Fruit fly (Drosophila melanogaster) whole organism, embryonic: Measurements from ENCODE around the gene CG13380.

Experiments used
- BEAF-32 ChIP-seq: fragments of 200-800 bp; sonication (Bioruptor generic); optimal IDR thresholded peaks from 3 replicates; lab custom pipeline; 2017; ENCODE audit warnings: missing biosample characterization, missing genetic modification characterization, mild to moderate bottlenecking, moderate library complexity, missing genetic modification reagents
- Blimp-1 ChIP-seq: fragments of 200-800 bp; sonication (Bioruptor generic); optimal IDR thresholded peaks from 3 replicates; lab custom pipeline; 2018; ENCODE audit warnings: missing biosample characterization, missing genetic modification characterization, mild to moderate bottlenecking, moderate library complexity, missing genetic modification reagents
- CG10267 ChIP-seq: fragments of 200-800 bp; sonication (Bioruptor generic); optimal IDR thresholded peaks from 2 replicates; lab custom pipeline; 2018; ENCODE audit warnings: missing biosample characterization, mild to moderate bottlenecking, missing genetic modification characterization, moderate library complexity
- CG11560 ChIP-seq: fragments of 200-800 bp; sonication (Bioruptor generic); IDR thresholded peaks from 3 replicates; pipeline ENCODE4 v1.3.6; 2022; ENCODE audit warnings: missing biosample characterization, missing genetic modification characterization
- CG12155 ChIP-seq: fragments of 200-800 bp; sonication (Bioruptor generic); optimal IDR thresholded peaks from 3 replicates; lab custom pipeline; 2016; ENCODE audit warnings: missing biosample characterization, missing genetic modification characterization
- CG12219 ChIP-seq: fragments of 200-800 bp; sonication (Bioruptor generic); optimal IDR thresholded peaks from 3 replicates; lab custom pipeline; 2018; ENCODE audit warnings: missing biosample characterization, mild to moderate bottlenecking, missing genetic modification characterization
- CG1233 ChIP-seq: fragments of 200-800 bp; sonication (Bioruptor generic); optimal IDR thresholded peaks from 4 replicates; lab custom pipeline; 2018; ENCODE audit warnings: missing biosample characterization, mild to moderate bottlenecking, missing genetic modification characterization
- CG14965 ChIP-seq: fragments of 200-800 bp; sonication (Bioruptor generic); optimal IDR thresholded peaks from 2 replicates; lab custom pipeline; 2016; ENCODE audit warnings: missing biosample characterization, missing genetic modification characterization, borderline replicate concordance
- CG1602 ChIP-seq: fragments of 200-800 bp; sonication (Bioruptor generic); optimal IDR thresholded peaks from 3 replicates; lab custom pipeline; 2016; ENCODE audit warnings: missing biosample characterization, missing genetic modification characterization
- CG18599 ChIP-seq: fragments of 200-800 bp; sonication (Bioruptor generic); optimal IDR thresholded peaks from 3 replicates; lab custom pipeline; 2017; ENCODE audit warnings: missing biosample characterization, missing genetic modification characterization, mild to moderate bottlenecking, moderate library complexity, missing genetic modification reagents
- CG2116 ChIP-seq: fragments of 200-800 bp; sonication (Bioruptor generic); optimal IDR thresholded peaks from 3 replicates; lab custom pipeline; 2018; ENCODE audit warnings: missing biosample characterization, mild to moderate bottlenecking, missing genetic modification characterization
- CG30403 ChIP-seq: fragments of 200-800 bp; sonication (Bioruptor generic); optimal IDR thresholded peaks from 3 replicates; lab custom pipeline; 2016; ENCODE audit warnings: missing biosample characterization, missing genetic modification characterization
- CG31224 ChIP-seq: fragments of 200-800 bp; sonication (Bioruptor generic); IDR thresholded peaks from 2 replicates; pipeline ENCODE4 v1.3.6; 2022; ENCODE audit warnings: missing biosample characterization, missing genetic modification characterization
- CG3163 ChIP-seq: fragments of 200-800 bp; sonication (Bioruptor generic); optimal IDR thresholded peaks from 3 replicates; lab custom pipeline; 2016; ENCODE audit warnings: missing biosample characterization, missing genetic modification characterization
- CG3838 ChIP-seq: fragments of 200-800 bp; sonication (Bioruptor generic); optimal IDR thresholded peaks from 3 replicates; lab custom pipeline; 2016; ENCODE audit warnings: missing biosample characterization, missing genetic modification characterization
- CG4424 ChIP-seq: fragments of 200-800 bp; sonication (Bioruptor generic); optimal IDR thresholded peaks from 3 replicates; lab custom pipeline; 2016; ENCODE audit warnings: missing biosample characterization, missing genetic modification characterization
- CG4820 ChIP-seq: fragments of 200-800 bp; sonication (Bioruptor generic); optimal IDR thresholded peaks from 3 replicates; lab custom pipeline; 2016; ENCODE audit warnings: missing biosample characterization, missing genetic modification characterization
- CG6254 ChIP-seq: fragments of 200-800 bp; sonication (Bioruptor generic); optimal IDR thresholded peaks from 3 replicates; lab custom pipeline; 2017; ENCODE audit warnings: mild to moderate bottlenecking, missing biosample characterization, missing genetic modification reagents, missing genetic modification characterization
- CG6272 ChIP-seq: fragments of 200-800 bp; sonication (Bioruptor generic); IDR thresholded peaks from 2 replicates; pipeline ENCODE4 v1.3.6; 2022; ENCODE audit warnings: missing biosample characterization, missing genetic modification characterization
- CG8290 ChIP-seq, 3 experiments: fragments of 200-800 bp; sonication (Bioruptor generic); optimal IDR thresholded peaks; 2 replicates each; lab custom pipeline; 2016 to 2019; ENCODE audit warnings: missing biosample characterization in 3 of 3, missing genetic modification characterization in 3 of 3, mild to moderate bottlenecking in 2 of 3, moderate library complexity in 1 of 3
- CG8765 ChIP-seq: fragments of 200-800 bp; sonication (Bioruptor generic); IDR thresholded peaks from 2 replicates; pipeline ENCODE4 v1.3.6; 2022; ENCODE audit warnings: missing biosample characterization, missing genetic modification characterization
- CG9797 ChIP-seq: fragments of 200-800 bp; sonication (Bioruptor generic); optimal IDR thresholded peaks from 3 replicates; lab custom pipeline; 2018; ENCODE audit warnings: missing biosample characterization, mild to moderate bottlenecking, missing genetic modification characterization
- CG9876 ChIP-seq: fragments of 200-800 bp; sonication (Bioruptor generic); optimal IDR thresholded peaks from 2 replicates; lab custom pipeline; 2016; ENCODE audit warnings: missing biosample characterization, missing genetic modification characterization
- Camta ChIP-seq: fragments of 200-800 bp; sonication (Bioruptor generic); optimal IDR thresholded peaks from 2 replicates; lab custom pipeline; 2016; ENCODE audit warnings: missing biosample characterization, missing genetic modification characterization
- CkIIα-i1 ChIP-seq: fragments of 200-800 bp; sonication (Bioruptor generic); IDR thresholded peaks from 2 replicates; pipeline ENCODE4 v1.3.6; 2022; ENCODE audit warnings: missing biosample characterization, missing genetic modification characterization
- Dref ChIP-seq: fragments of 200-800 bp; sonication (Bioruptor generic); IDR thresholded peaks from 2 replicates; pipeline ENCODE4 v1.3.6; 2022; ENCODE audit warnings: missing biosample characterization, missing genetic modification characterization
- HLH4C ChIP-seq: fragments of 200-800 bp; sonication (Bioruptor generic); IDR thresholded peaks from 3 replicates; pipeline ENCODE4 v1.3.6; 2022; ENCODE audit warnings: missing biosample characterization, missing genetic modification characterization; ENCODE audit not compliant: partially characterized antibody
- Hmx ChIP-seq: fragments of 200-800 bp; sonication (Bioruptor generic); optimal IDR thresholded peaks from 2 replicates; lab custom pipeline; 2016; ENCODE audit warnings: missing biosample characterization, missing genetic modification characterization
- MBD-R2 ChIP-seq: fragments of 200-800 bp; sonication (Bioruptor generic); IDR thresholded peaks from 2 replicates; pipeline ENCODE4 v1.3.6; 2022; ENCODE audit warnings: missing biosample characterization, missing genetic modification characterization
- Myb ChIP-seq: fragments of 200-800 bp; sonication (Bioruptor generic); optimal IDR thresholded peaks from 2 replicates; lab custom pipeline; 2016; ENCODE audit warnings: missing biosample characterization, missing genetic modification characterization
- Nf-YC ChIP-seq: fragments of 200-800 bp; optimal IDR thresholded peaks from 3 replicates; lab custom pipeline; 2019; ENCODE audit warnings: missing biosample characterization, mild to moderate bottlenecking, missing genetic modification characterization, moderate library complexity
- Opbp ChIP-seq: fragments of 200-800 bp; sonication (Bioruptor generic); IDR thresholded peaks from 3 replicates; pipeline ENCODE4 v1.3.6; 2022; ENCODE audit warnings: missing biosample characterization, missing genetic modification characterization; ENCODE audit not compliant: partially characterized antibody
- Pdp1 ChIP-seq, 2 experiments: fragments of 200-800 bp; sonication (Bioruptor generic); optimal IDR thresholded peaks; 3 replicates each; lab custom pipeline; 2016; ENCODE audit warnings: missing biosample characterization in 2 of 2, missing genetic modification characterization in 2 of 2, mild to moderate bottlenecking in 1 of 2, moderate library complexity in 1 of 2
- Sin3A ChIP-seq: fragments of >200 bp; optimal IDR thresholded peaks from 2 replicates; lab custom pipeline; 2018
- Sox102F ChIP-seq: fragments of 200-800 bp; sonication (Bioruptor generic); optimal IDR thresholded peaks from 2 replicates; lab custom pipeline; 2018; ENCODE audit warnings: missing biosample characterization, mild to moderate bottlenecking, missing genetic modification characterization, moderate library complexity
- ase ChIP-seq: fragments of 200-800 bp; sonication (Bioruptor generic); IDR thresholded peaks from 3 replicates; pipeline ENCODE4 v1.3.6; 2022; ENCODE audit warnings: missing biosample characterization, missing genetic modification characterization
- cato ChIP-seq: fragments of 200-800 bp; sonication (Bioruptor generic); optimal IDR thresholded peaks from 2 replicates; lab custom pipeline; 2016; ENCODE audit warnings: missing biosample characterization, missing genetic modification characterization, borderline replicate concordance
- chn ChIP-seq: fragments of 200-800 bp; sonication (Bioruptor generic); optimal IDR thresholded peaks from 2 replicates; lab custom pipeline; 2016; ENCODE audit warnings: missing biosample characterization, missing genetic modification characterization
- eyg ChIP-seq: fragments of 200-800 bp; sonication (Bioruptor generic); optimal IDR thresholded peaks from 3 replicates; lab custom pipeline; 2016; ENCODE audit warnings: missing biosample characterization, missing genetic modification characterization
- fu2 ChIP-seq: fragments of 200-800 bp; sonication (Bioruptor generic); optimal IDR thresholded peaks from 2 replicates; lab custom pipeline; 2016; ENCODE audit warnings: missing biosample characterization, missing genetic modification characterization
- her ChIP-seq: fragments of 200-800 bp; sonication (Bioruptor generic); optimal IDR thresholded peaks from 2 replicates; lab custom pipeline; 2016; ENCODE audit warnings: missing biosample characterization, missing genetic modification characterization
- knrl ChIP-seq: fragments of 200-800 bp; sonication (Bioruptor generic); IDR thresholded peaks from 3 replicates; pipeline ENCODE4 v1.3.6; 2022; ENCODE audit warnings: missing biosample characterization, missing genetic modification characterization; ENCODE audit not compliant: partially characterized antibody
- lov ChIP-seq, 2 experiments: fragments of 200-800 bp in 1 of 2; fragments of >200 bp in 1 of 2; sonication (Bioruptor generic) in 1 of 2; IDR thresholded peaks in 1 of 2; optimal IDR thresholded peaks in 1 of 2; 2 replicates in 1 of 2; 3 replicates in 1 of 2; pipeline versions ENCODE4 v1.3.6 to Lab custom; 2017 to 2022; ENCODE audit warnings: missing biosample characterization in 1 of 2, missing genetic modification characterization in 1 of 2
- nau ChIP-seq: fragments of 200-800 bp; sonication (Bioruptor generic); optimal IDR thresholded peaks from 3 replicates; lab custom pipeline; 2017; ENCODE audit warnings: missing biosample characterization, mild to moderate bottlenecking, missing genetic modification characterization, missing genetic modification reagents
- onecut ChIP-seq: fragments of 200-800 bp; sonication (Bioruptor generic); IDR thresholded peaks from 2 replicates; pipeline ENCODE4 v1.3.6; 2022; ENCODE audit warnings: missing biosample characterization, missing genetic modification characterization
- pb ChIP-seq: fragments of 200-800 bp; sonication (Bioruptor generic); optimal IDR thresholded peaks from 3 replicates; lab custom pipeline; 2016; ENCODE audit warnings: missing biosample characterization, missing genetic modification characterization
- pzg ChIP-seq: fragments of 200-800 bp; sonication (Bioruptor generic); optimal IDR thresholded peaks from 3 replicates; lab custom pipeline; 2018; ENCODE audit warnings: missing biosample characterization, mild to moderate bottlenecking, missing genetic modification characterization, moderate library complexity
- sd ChIP-seq: fragments of 200-800 bp; sonication (Bioruptor generic); optimal IDR thresholded peaks from 3 replicates; lab custom pipeline; 2018; ENCODE audit warnings: missing biosample characterization, mild to moderate bottlenecking, missing genetic modification characterization, moderate library complexity
- sens ChIP-seq: fragments of 200-800 bp; sonication (Bioruptor generic); peaks from one replicate; lab custom pipeline; 2016; ENCODE audit warnings: missing biosample characterization, missing genetic modification characterization
- sr ChIP-seq: fragments of 200-800 bp; sonication (Bioruptor generic); IDR thresholded peaks from 3 replicates; pipeline ENCODE4 v1.3.6; 2022; ENCODE audit warnings: missing biosample characterization, missing genetic modification characterization
- yki ChIP-seq: fragments of >200 bp; optimal IDR thresholded peaks from 3 replicates; lab custom pipeline; 2018

The CG13380 gene

dm6 chr3L:18622422-18622739, 4.6 kb upstream of the CG13380 start, which contains the start of gene bora (continued):
- TF ChIP-seq CG10267 (tag; lab: Kevin White, UChicago) (peak; percentile 88), CG8290 (GFP tag; optimal IDR thresholded peaks at IDR 0.05; lab: Kevin White, UChicago) (no peak), CG8290 (tag; optimal IDR thresholded peaks at IDR 0.05; lab: Kevin White, UChicago) (peak in 1 of 2 experiments; percentile 5), eyg (GFP tag; lab: Kevin White, UChicago) (no peak), chn (GFP tag; lab: Kevin White, UChicago) (no peak), HLH4C (GFP tag; lab: Robert Waterston, UW) (peak; percentile 43; the same call in 1 of the 3 replicates), onecut (GFP tag; lab: Robert Waterston, UW) (no peak), CG30403 (GFP tag; lab: Kevin White, UChicago) (peak; percentile 14), Sox102F (GFP tag; lab: Kevin White, UChicago) (no peak), CG6254 (GFP tag; lab: Kevin White, UChicago) (no peak), CG4424 (no peak), CG3838 (GFP tag; lab: Kevin White, UChicago) (no peak), CG1233 (GFP tag; lab: Kevin White, UChicago) (no peak), sd (no peak), CG8765 (GFP tag; lab: Robert Waterston, UW) (no peak), CG1602 (GFP tag; lab: Kevin White, UChicago) (no peak), CG3163 (GFP tag; lab: Kevin White, UChicago) (no peak), BEAF-32 (GFP tag; lab: Kevin White, UChicago) (peak; percentile 44), pzg (GFP tag; lab: Kevin White, UChicago) (peak; percentile 27), Dref (GFP tag; lab: Robert Waterston, UW) (peak; percentile 61), CG6272 (no peak), fu2 (no peak), Camta (no peak), pb (GFP tag; lab: Kevin White, UChicago) (no peak), CG9797 (GFP tag; lab: Kevin White, UChicago) (peak; percentile 72), CG12155 (no peak), CG2116 (GFP tag; lab: Kevin White, UChicago) (peak; percentile 74), ase (GFP tag; lab: Robert Waterston, UW) (no peak), CG31224 (GFP tag; lab: Robert Waterston, UW) (no peak), CG4820 (GFP tag; lab: Kevin White, UChicago) (no peak), Nf-YC (tag; lab: Kevin White, UChicago) (no peak), Opbp (no peak), sr (GFP tag; lab: Robert Waterston, UW) (no peak), Pdp1 (GFP tag; optimal IDR thresholded peaks at IDR 0.05; lab: Kevin White, UChicago) (peak in 1 of 2 experiments; percentile 20), CG14965 (GFP tag; lab: Kevin White, UChicago) (no peak), Sin3A (lab: Kevin White, UChicago) (peak; percentile 73), CG11560 (tag; lab: Robert Waterston, UW) (no peak), Blimp-1 (GFP tag; lab: Kevin White, UChicago) (no peak), yki (lab: Kevin White, UChicago) (no peak), Myb (GFP tag; lab: Kevin White, UChicago) (peak; percentile 92), MBD-R2 (GFP tag; lab: Robert Waterston, UW) (0 out of 2 replicates have a peak, but pooled peaks have one; percentile 33), Hmx (GFP tag; lab: Kevin White, UChicago) (no peak), CG12219 (GFP tag; lab: Kevin White, UChicago) (no peak), CkIIα-i1 (GFP tag; lab: Robert Waterston, UW) (no peak), CG9876 (GFP tag; lab: Kevin White, UChicago) (no peak), CG18599 (no peak), knrl (0 out of 3 replicates have a peak, but pooled peaks have one; percentile 29), her (no peak), nau (GFP tag; lab: Kevin White, UChicago) (no peak), cato (GFP tag; lab: Kevin White, UChicago) (no peak), lov (optimal IDR thresholded peaks at IDR 0.05; lab: Kevin White, UChicago) (no peak), lov (GFP tag; IDR thresholded peaks at IDR 0.05; lab: Robert Waterston, UW) (no peak), sens (GFP tag; lab: Kevin White, UChicago) (peak; percentile 90)
